Fruit fly (Drosophila melanogaster) whole organism, prepupa: ENCODE measurements around the gene Stt3B.

ENCODE experiments used
- CG10631 ChIP-seq: fragments of 200-800 bp; sonication (Bioruptor generic); optimal IDR thresholded peaks from 2 replicates; lab custom pipeline; 2016; ENCODE audit warnings: missing biosample characterization, missing genetic modification characterization
- CG10669 ChIP-seq: fragments of 200-800 bp; sonication (Bioruptor generic); optimal IDR thresholded peaks from 3 replicates; lab custom pipeline; 2018; ENCODE audit warnings: missing biosample characterization, mild to moderate bottlenecking, missing genetic modification characterization, moderate library complexity
- CG11294 ChIP-seq: fragments of 200-800 bp; sonication (Bioruptor generic); IDR thresholded peaks from 2 replicates; pipeline ENCODE4 v1.3.6; 2022; ENCODE audit warnings: missing biosample characterization, missing genetic modification characterization
- CG15336 ChIP-seq: fragments of 200-800 bp; sonication (Bioruptor generic); IDR thresholded peaks from 2 replicates; pipeline ENCODE4 v1.3.6; 2022; ENCODE audit warnings: missing biosample characterization, missing genetic modification characterization
- CG1621 ChIP-seq: fragments of 200-800 bp; sonication (Bioruptor generic); optimal IDR thresholded peaks from 3 replicates; lab custom pipeline; 2018; ENCODE audit warnings: missing biosample characterization, mild to moderate bottlenecking, missing genetic modification characterization
- CG31627 ChIP-seq: fragments of 200-800 bp; sonication (Bioruptor generic); optimal IDR thresholded peaks from 3 replicates; lab custom pipeline; 2016; ENCODE audit warnings: missing biosample characterization, missing genetic modification characterization
- CG32006 ChIP-seq: fragments of 200-800 bp; sonication (Bioruptor generic); optimal IDR thresholded peaks from 3 replicates; lab custom pipeline; 2017; ENCODE audit warnings: missing biosample characterization, mild to moderate bottlenecking, missing genetic modification characterization
- CG34406 ChIP-seq: fragments of 200-800 bp; sonication (Bioruptor generic); optimal IDR thresholded peaks from 3 replicates; lab custom pipeline; 2016; ENCODE audit warnings: missing biosample characterization, missing genetic modification characterization
- CG3919 ChIP-seq: fragments of 200-800 bp; sonication (Bioruptor generic); optimal IDR thresholded peaks from 3 replicates; lab custom pipeline; 2016; ENCODE audit warnings: missing biosample characterization, missing genetic modification characterization
- CG6163 ChIP-seq: fragments of 200-800 bp; sonication (Bioruptor generic); IDR thresholded peaks from 3 replicates; pipeline ENCODE4 v1.3.6; 2022; ENCODE audit warnings: missing biosample characterization, missing genetic modification characterization
- CG6792 ChIP-seq: fragments of 200-800 bp; sonication (Bioruptor generic); optimal IDR thresholded peaks from 3 replicates; lab custom pipeline; 2016; ENCODE audit warnings: missing biosample characterization, missing genetic modification characterization
- CG6854 ChIP-seq: fragments of 200-800 bp; sonication (Bioruptor generic); optimal IDR thresholded peaks from 2 replicates; lab custom pipeline; 2017; ENCODE audit warnings: missing biosample characterization, mild to moderate bottlenecking, missing genetic modification characterization
- CG7368 ChIP-seq: fragments of 200-800 bp; sonication (Bioruptor generic); optimal IDR thresholded peaks from 3 replicates; lab custom pipeline; 2016; ENCODE audit warnings: missing biosample characterization, missing genetic modification characterization
- CG8119 ChIP-seq: fragments of 200-800 bp; sonication (Bioruptor generic); IDR thresholded peaks from 3 replicates; pipeline ENCODE4 v1.3.6; 2022; ENCODE audit warnings: missing biosample characterization, missing genetic modification characterization
- CG8319 ChIP-seq: fragments of 200-800 bp; sonication (Bioruptor generic); optimal IDR thresholded peaks from 3 replicates; lab custom pipeline; 2016; ENCODE audit warnings: missing biosample characterization, missing genetic modification characterization
- Eip75B ChIP-seq: fragments of 200-800 bp; sonication (Bioruptor generic); optimal IDR thresholded peaks from 3 replicates; lab custom pipeline; 2016; ENCODE audit warnings: missing biosample characterization, missing genetic modification characterization
- Eip78C ChIP-seq: fragments of 200-800 bp; sonication (Bioruptor generic); peaks from one replicate; lab custom pipeline; 2016; ENCODE audit warnings: missing biosample characterization, missing genetic modification characterization
- Eip93F ChIP-seq: fragments of 200-800 bp; sonication (Bioruptor generic); optimal IDR thresholded peaks from 2 replicates; lab custom pipeline; 2016; ENCODE audit warnings: missing biosample characterization, mild to moderate bottlenecking, missing genetic modification characterization
- Ets21C ChIP-seq: fragments of 200-800 bp; sonication (Bioruptor generic); optimal IDR thresholded peaks from 3 replicates; lab custom pipeline; 2016; ENCODE audit warnings: missing biosample characterization, missing genetic modification characterization
- Ets96B ChIP-seq: fragments of 200-800 bp; optimal IDR thresholded peaks from 2 replicates; lab custom pipeline; 2019; ENCODE audit warnings: missing biosample characterization, mild to moderate bottlenecking, missing genetic modification characterization, moderate library complexity
- Gug ChIP-seq: fragments of 200-800 bp; sonication (Bioruptor generic); IDR thresholded peaks from 2 replicates; pipeline ENCODE4 v1.3.6; 2022; ENCODE audit warnings: missing biosample characterization, missing genetic modification characterization
- Lpt ChIP-seq: fragments of 200-800 bp; sonication (Bioruptor generic); optimal IDR thresholded peaks from 3 replicates; lab custom pipeline; 2016; ENCODE audit warnings: missing biosample characterization, missing genetic modification characterization
- Met ChIP-seq: fragments of 200-800 bp; sonication (Bioruptor generic); optimal IDR thresholded peaks from 3 replicates; lab custom pipeline; 2016; ENCODE audit warnings: missing biosample characterization, missing genetic modification characterization
- Sox14 ChIP-seq: fragments of 200-800 bp; sonication (Bioruptor generic); optimal IDR thresholded peaks from 3 replicates; lab custom pipeline; 2016; ENCODE audit warnings: missing biosample characterization, missing genetic modification characterization
- Sox15 ChIP-seq: fragments of 200-800 bp; sonication (Bioruptor generic); optimal IDR thresholded peaks from 3 replicates; lab custom pipeline; 2016; ENCODE audit warnings: missing biosample characterization, missing genetic modification characterization
- acj6 ChIP-seq: fragments of 200-800 bp; sonication (Bioruptor generic); optimal IDR thresholded peaks from 3 replicates; lab custom pipeline; 2016; ENCODE audit warnings: missing biosample characterization, missing genetic modification characterization
- dac ChIP-seq: fragments of 200-800 bp; sonication (Bioruptor generic); optimal IDR thresholded peaks from 2 replicates; lab custom pipeline; 2017; ENCODE audit warnings: missing biosample characterization, mild to moderate bottlenecking, missing genetic modification characterization
- dsx ChIP-seq: fragments of 200-800 bp; optimal IDR thresholded peaks from 3 replicates; lab custom pipeline; 2019; ENCODE audit warnings: missing biosample characterization, mild to moderate bottlenecking, missing genetic modification characterization, moderate library complexity; ENCODE audit not compliant: poor library complexity, severe bottlenecking
- eg ChIP-seq: fragments of 200-800 bp; sonication (Bioruptor generic); IDR thresholded peaks from 3 replicates; pipeline ENCODE4 v1.3.6; 2022; ENCODE audit warnings: missing biosample characterization, missing genetic modification characterization
- fd59A ChIP-seq: fragments of 200-800 bp; sonication (Bioruptor generic); optimal IDR thresholded peaks from 2 replicates; lab custom pipeline; 2017; ENCODE audit warnings: missing biosample characterization, mild to moderate bottlenecking, missing genetic modification characterization, missing genetic modification reagents
- fkh ChIP-seq: fragments of 200-800 bp; sonication (Bioruptor generic); optimal IDR thresholded peaks from 3 replicates; lab custom pipeline; 2017; ENCODE audit warnings: missing biosample characterization, mild to moderate bottlenecking, missing genetic modification characterization, moderate library complexity
- lz ChIP-seq: fragments of 200-800 bp; sonication (Bioruptor generic); optimal IDR thresholded peaks from 3 replicates; lab custom pipeline; 2016; ENCODE audit warnings: missing biosample characterization, missing genetic modification characterization
- net ChIP-seq: fragments of 200-800 bp; sonication (Bioruptor generic); optimal IDR thresholded peaks from 3 replicates; lab custom pipeline; 2016; ENCODE audit warnings: missing biosample characterization, missing genetic modification characterization
- spab ChIP-seq: fragments of 200-800 bp; sonication (Bioruptor generic); optimal IDR thresholded peaks from 2 replicates; lab custom pipeline; 2017; ENCODE audit warnings: missing biosample characterization, mild to moderate bottlenecking, missing genetic modification characterization, missing genetic modification reagents
- ss ChIP-seq, 2 experiments: fragments of 200-800 bp; sonication (Bioruptor generic); optimal IDR thresholded peaks; 2 replicates in 1 of 2; 3 replicates in 1 of 2; lab custom pipeline; 2017 to 2018; ENCODE audit warnings: mild to moderate bottlenecking in 2 of 2, missing biosample characterization in 2 of 2, missing genetic modification characterization in 2 of 2, moderate library complexity in 1 of 2
- svp ChIP-seq: fragments of 200-800 bp; sonication (Bioruptor generic); peaks from one replicate; lab custom pipeline; 2016; ENCODE audit warnings: missing biosample characterization, missing genetic modification characterization
- vri ChIP-seq: fragments of 200-800 bp; sonication (Bioruptor generic); optimal IDR thresholded peaks from 3 replicates; lab custom pipeline; 2016; ENCODE audit warnings: missing biosample characterization, mild to moderate bottlenecking, missing genetic modification characterization

Gene Stt3B

DNA sequence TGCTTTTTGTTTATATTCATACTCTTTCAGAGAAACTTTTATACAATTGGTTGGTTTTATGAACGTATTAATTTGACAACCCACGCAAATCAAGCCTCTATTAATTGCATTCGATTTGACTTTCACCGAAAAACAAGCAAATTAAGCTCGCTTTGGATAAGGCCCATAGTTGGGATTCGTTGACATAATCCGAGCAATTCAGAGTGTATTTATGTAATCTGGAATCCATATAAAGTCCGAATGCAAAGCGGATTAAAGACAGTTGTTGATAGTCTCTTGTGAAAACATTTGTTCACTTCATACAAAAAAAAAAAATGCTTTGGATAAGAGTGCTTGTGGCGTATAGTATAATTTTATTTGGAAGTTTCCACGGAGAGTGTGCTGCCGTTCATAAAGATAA, 32.8 kb upstream of the Stt3B start, which contains the start of gene CG45095:
Gene CG45095 (plus strand): TSS at position 301 of the 400 bp plus-strand sequence.
- TF ChIP-seq CG8119 = no peak
- TF ChIP-seq vri = peak; percentile 57
- no peak for TF ChIP-seq dac
- no peak for TF ChIP-seq CG11294 (GFP tag; lab: Robert Waterston, UW)
- no peak for TF ChIP-seq eg (GFP tag; lab: Robert Waterston, UW)
- TF ChIP-seq Lpt (GFP tag; lab: Kevin White, UChicago) = no peak
- no peak for TF ChIP-seq Ets21C (GFP tag; lab: Kevin White, UChicago)

- TF ChIP-seq vri = no peak
- TF ChIP-seq net (GFP tag; lab: Kevin White, UChicago) = no peak
- no peak for TF ChIP-seq CG3919 (GFP tag; lab: Kevin White, UChicago)
- peak; percentile 79 for TF ChIP-seq Sox14 (GFP tag; lab: Kevin White, UChicago)
- TF ChIP-seq CG6854 (GFP tag; lab: Kevin White, UChicago) = no peak
- TF ChIP-seq CG6163 (GFP tag; lab: Robert Waterston, UW) = no peak
- TF ChIP-seq CG10669 (GFP tag; lab: Kevin White, UChicago) = no peak
- no peak for TF ChIP-seq acj6 (GFP tag; lab: Kevin White, UChicago)
- no peak for TF ChIP-seq Met (GFP tag; lab: Kevin White, UChicago)
- TF ChIP-seq, all 60 proteins: peak for 1
These were observed 28.0 kb upstream of the Stt3B start, which contains the start of the genes CG33095 and CG33096 for dm6 chr3R:25097486-25097885. TSS of gene CG33095 (plus strand) at chr3R:25097672. TSS of gene CG33096 (plus strand) at chr3R:25097672.

- TF ChIP-seq Sox15 (GFP tag; lab: Kevin White, UChicago) = no peak
- peak in 1 of 2 experiments; percentile 32 for TF ChIP-seq ss (GFP tag; optimal IDR thresholded peaks at IDR 0.05; lab: Kevin White, UChicago)
- no peak for TF ChIP-seq Gug
- no peak for TF ChIP-seq Ets21C (GFP tag; lab: Kevin White, UChicago)
- no peak for TF ChIP-seq CG8119
- TF ChIP-seq CG1621 = peak; percentile 87
These were observed 25.2 kb upstream of the Stt3B start, which contains the start of gene fd96Cb for dm6 chr3R:25094639-25095038. TSS of gene fd96Cb (plus strand) at chr3R:25095012.

DNA sequence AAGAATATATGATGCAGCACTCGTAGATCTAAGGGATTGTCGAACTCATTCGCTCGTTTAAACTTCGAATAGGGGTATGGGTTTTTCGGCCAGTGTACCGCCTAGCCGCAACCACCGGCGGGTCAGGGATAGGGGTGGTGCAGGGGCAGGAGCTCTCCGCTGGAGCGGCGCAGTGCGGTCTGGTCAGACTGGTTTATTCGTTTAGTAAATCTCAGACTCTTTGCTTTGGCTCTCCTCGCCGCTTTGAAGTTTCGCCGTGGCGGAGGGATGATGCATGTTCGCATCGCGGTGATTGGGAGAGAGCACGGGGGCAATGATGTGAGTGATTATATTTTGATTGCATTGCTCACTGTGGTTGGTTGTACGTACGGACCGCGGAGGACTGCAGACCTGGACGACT, 12.9 kb upstream of the Stt3B start, which contains the start of gene fd96Ca:
Gene fd96Ca (plus strand): TSS at position 337 of the 400 bp plus-strand sequence.
- TF ChIP-seq CG34406 (GFP tag; lab: Kevin White, UChicago) = no peak
- TF ChIP-seq CG1621 = peak; percentile 3

DNA sequence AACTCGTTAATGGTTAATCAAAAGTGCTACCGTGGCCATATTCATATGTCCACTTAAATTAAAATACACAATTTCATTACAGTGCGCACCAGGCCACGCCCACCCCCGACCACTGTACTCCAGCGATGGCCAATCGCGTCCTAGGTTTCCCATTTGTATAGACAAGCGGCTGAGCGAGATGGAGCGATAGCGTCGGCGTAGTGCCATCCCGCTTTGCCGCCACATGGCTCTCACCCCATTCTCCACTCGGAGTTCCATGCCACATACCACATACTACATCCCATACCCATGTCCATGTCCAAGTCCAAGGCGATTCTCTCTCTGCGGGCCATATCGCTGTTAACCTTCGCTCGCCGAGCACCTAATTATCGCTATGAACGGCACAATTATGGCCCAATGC, 11.0 kb upstream of the Stt3B start:
- TF ChIP-seq CG32006 (GFP tag; lab: Kevin White, UChicago) (no peak), Sox14 (GFP tag; lab: Kevin White, UChicago) (no peak), dsx (GFP tag; lab: Kevin White, UChicago) (no peak), dac (no peak), fkh (GFP tag; lab: Kevin White, UChicago) (peak; percentile 93), ss (GFP tag; optimal IDR thresholded peaks at IDR 0.05; lab: Kevin White, UChicago) (no peak), spab (GFP tag; lab: Kevin White, UChicago) (no peak), Met (GFP tag; lab: Kevin White, UChicago) (no peak), CG7368 (GFP tag; lab: Kevin White, UChicago) (no peak), CG15336 (GFP tag; lab: Robert Waterston, UW) (no peak), Eip78C (GFP tag; lab: Kevin White, UChicago) (peak; percentile 52), Eip75B (GFP tag; lab: Kevin White, UChicago) (no peak), CG8119 (no peak), CG3919 (GFP tag; lab: Kevin White, UChicago) (no peak), CG10631 (GFP tag; lab: Kevin White, UChicago) (no peak), Ets96B (tag; lab: Kevin White, UChicago) (no peak)

DNA sequence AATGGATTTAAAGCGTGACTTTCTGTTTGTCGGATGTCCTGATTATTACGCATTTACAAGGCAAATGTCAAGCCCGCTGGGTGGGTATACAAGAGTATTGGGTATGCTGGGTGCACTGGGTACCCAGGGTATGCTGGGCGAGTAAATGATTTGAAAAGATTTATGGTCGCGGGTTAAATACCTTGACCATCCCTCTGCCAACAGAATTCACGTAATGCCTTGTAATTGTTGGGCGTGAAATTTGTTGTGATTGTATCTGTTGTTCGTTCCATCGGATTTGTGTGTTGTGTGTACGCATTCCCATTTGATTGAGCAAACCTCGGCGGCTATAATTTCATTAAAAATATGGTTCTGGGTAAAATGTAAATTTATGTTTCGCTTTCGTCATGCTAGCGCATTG, 9.2 kb upstream of the Stt3B start:
- no peak for TF ChIP-seq Lpt (GFP tag; lab: Kevin White, UChicago)
- TF ChIP-seq CG31627 (GFP tag; lab: Kevin White, UChicago) = no peak
- TF ChIP-seq Sox15 (GFP tag; lab: Kevin White, UChicago) = no peak
- TF ChIP-seq Eip93F = no peak
- TF ChIP-seq CG3919 (GFP tag; lab: Kevin White, UChicago) = no peak
- TF ChIP-seq Sox14 (GFP tag; lab: Kevin White, UChicago) = no peak
- no peak for TF ChIP-seq net (GFP tag; lab: Kevin White, UChicago)
- TF ChIP-seq Gug = no peak
- TF ChIP-seq spab (GFP tag; lab: Kevin White, UChicago) = no peak
- TF ChIP-seq CG6792 (GFP tag; lab: Kevin White, UChicago) = no peak
- no peak for TF ChIP-seq CG6854 (GFP tag; lab: Kevin White, UChicago)
- TF ChIP-seq Eip75B (GFP tag; lab: Kevin White, UChicago) = no peak
- no peak for TF ChIP-seq CG8319 (GFP tag; lab: Kevin White, UChicago)
- no peak for TF ChIP-seq CG10631 (GFP tag; lab: Kevin White, UChicago)
- no peak for TF ChIP-seq svp (GFP tag; lab: Kevin White, UChicago)
- no peak for TF ChIP-seq Met (GFP tag; lab: Kevin White, UChicago)
- no peak for TF ChIP-seq lz (GFP tag; lab: Kevin White, UChicago)
- TF ChIP-seq Eip78C (GFP tag; lab: Kevin White, UChicago) = no peak
- no peak for TF ChIP-seq Ets21C (GFP tag; lab: Kevin White, UChicago)
- no peak for TF ChIP-seq fd59A (GFP tag; lab: Kevin White, UChicago)
